Worm (Caenorhabditis elegans) whole organism, L1 larva: ENCODE data around the gene gst-41.
A peak's percentile ranks its signal among the peaks of the same experiment; 100 is the strongest.

Experiments used
- C04F5.9 ChIP-seq: sonication (generic microtip); optimal IDR thresholded peaks from 2 replicates; lab custom pipeline; 2016; ENCODE audit warnings: missing genetic modification characterization, missing compliant biosample characterization
- C34B4.2 ChIP-seq: sonication (generic microtip); optimal IDR thresholded peaks from 2 replicates; lab custom pipeline; 2017; ENCODE audit warnings: mild to moderate bottlenecking, missing genetic modification characterization, missing compliant biosample characterization
- aha-1 ChIP-seq: fragments of 150-350 bp; optimal IDR thresholded peaks from 2 replicates; lab custom pipeline; 2014; ENCODE audit warnings: missing biosample characterization, missing genetic modification characterization
- blmp-1 ChIP-seq: fragments of 150-350 bp; optimal IDR thresholded peaks from 2 replicates; lab custom pipeline; 2014; ENCODE audit warnings: missing biosample characterization, missing genetic modification characterization
- ceh-8 ChIP-seq: fragments of 200-800 bp; sonication (Bioruptor generic); optimal IDR thresholded peaks from 2 replicates; lab custom pipeline; 2018; ENCODE audit warnings: mild to moderate bottlenecking, missing genetic modification characterization, moderate library complexity, missing compliant biosample characterization
- ceh-88 ChIP-seq: fragments of 200-800 bp; sonication (Bioruptor generic); IDR thresholded peaks from 2 replicates; pipeline ENCODE4 v1.3.6; 2022; ENCODE audit warnings: missing genetic modification characterization, missing compliant biosample characterization
- efl-1 ChIP-seq, 4 experiments: fragments of 150-350 bp; optimal IDR thresholded peaks in 3 of 4; peaks in 1 of 4; 1 replicate in 1 of 4; 2 replicates in 3 of 4; lab custom pipeline; 2014; ENCODE audit warnings: missing biosample characterization in 2 of 4, missing genetic modification characterization in 2 of 4, missing genetic modification reagents in 2 of 4
- efl-3 ChIP-seq: fragments of 200-800 bp; sonication (Bioruptor generic); optimal IDR thresholded peaks from 2 replicates; lab custom pipeline; 2018; ENCODE audit warnings: mild to moderate bottlenecking, missing genetic modification characterization, missing compliant biosample characterization
- egl-27 ChIP-seq, 2 experiments: fragments of 150-350 bp in 1 of 2; sonication (generic microtip); optimal IDR thresholded peaks; 3 replicates each; lab custom pipeline; 2017 to 2018; ENCODE audit warnings: missing biosample characterization in 2 of 2, missing genetic modification characterization in 2 of 2, missing genetic modification reagents in 2 of 2
- elt-2 ChIP-seq: sonication (generic microtip); optimal IDR thresholded peaks from 2 replicates; lab custom pipeline; 2016; ENCODE audit warnings: missing genetic modification characterization, mild to moderate bottlenecking, inconsistent platforms, missing compliant biosample characterization, missing genetic modification reagents
- elt-3 ChIP-seq, 6 experiments: fragments of 150-350 bp in 1 of 6; sonication (generic microtip); optimal IDR thresholded peaks; 2 replicates each; lab custom pipeline; 2017 to 2018; ENCODE audit warnings: missing biosample characterization in 6 of 6, missing genetic modification characterization in 6 of 6, inconsistent platforms in 1 of 6
- fkh-10 ChIP-seq: sonication (generic microtip); optimal IDR thresholded peaks from 2 replicates; lab custom pipeline; 2017; ENCODE audit warnings: missing biosample characterization, missing genetic modification reagents, missing genetic modification characterization
- fos-1 ChIP-seq: fragments of 150-350 bp; optimal IDR thresholded peaks from 2 replicates; lab custom pipeline; 2014; ENCODE audit warnings: missing biosample characterization, missing genetic modification characterization
- grh-1 ChIP-seq: fragments of 200-800 bp; sonication (Bioruptor generic); IDR thresholded peaks from 2 replicates; pipeline ENCODE4 v1.3.6; 2022; ENCODE audit warnings: missing genetic modification reagents, missing genetic modification characterization, missing compliant biosample characterization
- lin-13 ChIP-seq: fragments of 150-350 bp; optimal IDR thresholded peaks from 2 replicates; lab custom pipeline; 2014; ENCODE audit warnings: missing biosample characterization, missing genetic modification reagents, missing genetic modification characterization
- lin-15B ChIP-seq: fragments of 150-350 bp; sonication (generic microtip); optimal IDR thresholded peaks from 3 replicates; lab custom pipeline; 2014; ENCODE audit warnings: missing biosample characterization, missing genetic modification characterization
- lsy-2 ChIP-seq, 2 experiments: fragments of 150-350 bp; optimal IDR thresholded peaks; 2 replicates each; lab custom pipeline; 2014; ENCODE audit warnings: missing biosample characterization in 2 of 2, missing genetic modification characterization in 2 of 2
- mab-9 ChIP-seq: fragments of 200-800 bp; sonication (Bioruptor generic); IDR thresholded peaks from 2 replicates; pipeline ENCODE4 v1.3.6; 2022; ENCODE audit warnings: missing genetic modification reagents, missing genetic modification characterization, missing compliant biosample characterization
- mdl-1 ChIP-seq, 2 experiments: fragments of 150-350 bp; optimal IDR thresholded peaks; 2 replicates each; lab custom pipeline; 2014 to 2017; ENCODE audit warnings: missing biosample characterization in 2 of 2, missing genetic modification characterization in 2 of 2, inconsistent platforms in 1 of 2
- nhr-47 ChIP-seq: sonication (generic microtip); optimal IDR thresholded peaks from 2 replicates; lab custom pipeline; 2016; ENCODE audit warnings: mild to moderate bottlenecking, missing genetic modification characterization, moderate library complexity, missing compliant biosample characterization
- nhr-77 ChIP-seq: fragments of 150-350 bp; optimal IDR thresholded peaks from 2 replicates; lab custom pipeline; 2014; ENCODE audit warnings: missing biosample characterization, missing genetic modification characterization
- nhr-84 ChIP-seq: sonication (generic microtip); optimal IDR thresholded peaks from 2 replicates; lab custom pipeline; 2017; ENCODE audit warnings: missing biosample characterization, missing genetic modification characterization
- nhr-90 ChIP-seq: sonication (generic microtip); optimal IDR thresholded peaks from 2 replicates; lab custom pipeline; 2016; ENCODE audit warnings: mild to moderate bottlenecking, missing genetic modification characterization, missing compliant biosample characterization; ENCODE audit not compliant: poor library complexity
- pag-3 ChIP-seq: sonication (generic microtip); optimal IDR thresholded peaks from 2 replicates; lab custom pipeline; 2017; ENCODE audit warnings: missing genetic modification characterization, mild to moderate bottlenecking, missing compliant biosample characterization, antibody characterized with exemption, borderline replicate concordance; ENCODE audit not compliant: insufficient read depth
- pax-3 ChIP-seq: fragments of 200-800 bp; sonication (Bioruptor generic); optimal IDR thresholded peaks from 2 replicates; lab custom pipeline; 2018; ENCODE audit warnings: mild to moderate bottlenecking, missing genetic modification characterization, moderate library complexity, missing compliant biosample characterization
- pqm-1 ChIP-seq: sonication (generic microtip); optimal IDR thresholded peaks from 3 replicates; lab custom pipeline; 2017; ENCODE audit warnings: missing biosample characterization, missing genetic modification characterization
- rnt-1 ChIP-seq: sonication (generic microtip); optimal IDR thresholded peaks from 2 replicates; lab custom pipeline; 2016; ENCODE audit warnings: mild to moderate bottlenecking, missing genetic modification characterization, moderate library complexity, missing compliant biosample characterization
- skn-1 ChIP-seq: fragments of 150-350 bp; optimal IDR thresholded peaks from 2 replicates; lab custom pipeline; 2014; ENCODE audit warnings: missing biosample characterization, missing genetic modification characterization
- snu-23 ChIP-seq: sonication (generic microtip); optimal IDR thresholded peaks from 2 replicates; lab custom pipeline; 2016; ENCODE audit warnings: missing genetic modification characterization, missing compliant biosample characterization
- sup-37 ChIP-seq: fragments of 200-800 bp; sonication (Bioruptor generic); optimal IDR thresholded peaks from 2 replicates; lab custom pipeline; 2018; ENCODE audit warnings: mild to moderate bottlenecking, missing genetic modification characterization, missing compliant biosample characterization
- swsn-7 ChIP-seq: sonication (generic microtip); optimal IDR thresholded peaks from 2 replicates; lab custom pipeline; 2016; ENCODE audit warnings: missing genetic modification characterization, missing compliant biosample characterization
- unc-30 ChIP-seq: sonication (generic microtip); optimal IDR thresholded peaks from 2 replicates; lab custom pipeline; 2017; ENCODE audit warnings: missing biosample characterization, missing genetic modification characterization
- unc-62 ChIP-seq: fragments of 150-350 bp; optimal IDR thresholded peaks from 2 replicates; lab custom pipeline; 2014; ENCODE audit warnings: missing biosample characterization, missing genetic modification reagents, missing genetic modification characterization
- unc-86 ChIP-seq: sonication (generic microtip); optimal IDR thresholded peaks from 2 replicates; lab custom pipeline; 2016; ENCODE audit warnings: missing genetic modification characterization, missing compliant biosample characterization
- zag-1 ChIP-seq: fragments of 150-350 bp; optimal IDR thresholded peaks from 2 replicates; lab custom pipeline; 2014; ENCODE audit warnings: missing biosample characterization, missing genetic modification characterization
- ztf-4 ChIP-seq: fragments of 150-350 bp; optimal IDR thresholded peaks from 2 replicates; lab custom pipeline; 2014; ENCODE audit warnings: missing biosample characterization, missing genetic modification characterization

Gene gst-41

DNA sequence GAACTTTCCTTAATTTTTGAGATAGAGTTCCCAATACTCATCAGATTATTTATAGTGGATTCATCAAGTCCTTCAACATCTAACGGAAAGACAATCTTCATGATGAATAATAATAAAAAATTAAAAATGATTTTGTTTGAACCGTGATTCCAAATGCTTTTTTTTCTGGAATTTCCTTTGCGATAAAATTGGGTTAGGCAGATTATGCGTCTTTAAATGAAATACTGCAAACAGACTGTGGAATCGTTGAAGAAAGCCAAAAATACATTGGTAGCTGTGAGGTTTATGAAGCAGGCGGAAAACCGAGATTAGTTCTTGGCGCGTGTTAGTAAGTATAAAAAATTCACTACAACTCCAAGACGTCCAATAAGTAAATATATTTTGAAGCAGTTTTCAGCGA is 27.5 kb upstream of the gst-41 start, which contains the start of gene srw-68:
TSS of gene srw-68 (minus strand) at position 101 of the 400 bp plus-strand sequence.
- TF ChIP-seq nhr-90 (tag; lab: Kevin White, UChicago): no peak
- no peak for TF ChIP-seq efl-3 (GFP tag; lab: Kevin White, UChicago)
- TF ChIP-seq swsn-7: no peak
- TF ChIP-seq ceh-8 (GFP tag; lab: Kevin White, UChicago): no peak
- TF ChIP-seq snu-23: no peak
- no peak for TF ChIP-seq pax-3
- no peak for TF ChIP-seq rnt-1 (tag; lab: Kevin White, UChicago)
- no peak for TF ChIP-seq mab-9 (GFP tag; lab: Robert Waterston, UW)
- no peak for TF ChIP-seq ceh-88
- TF ChIP-seq nhr-47 (tag; lab: Kevin White, UChicago): no peak
- TF ChIP-seq unc-30: no peak
- TF ChIP-seq C04F5.9 (tag; lab: Kevin White, UChicago): no peak
- no peak for TF ChIP-seq unc-62 (GFP tag; lab: Kevin White, UChicago)
- TF ChIP-seq fkh-10 (GFP tag; lab: Kevin White, UChicago): no peak

DNA sequence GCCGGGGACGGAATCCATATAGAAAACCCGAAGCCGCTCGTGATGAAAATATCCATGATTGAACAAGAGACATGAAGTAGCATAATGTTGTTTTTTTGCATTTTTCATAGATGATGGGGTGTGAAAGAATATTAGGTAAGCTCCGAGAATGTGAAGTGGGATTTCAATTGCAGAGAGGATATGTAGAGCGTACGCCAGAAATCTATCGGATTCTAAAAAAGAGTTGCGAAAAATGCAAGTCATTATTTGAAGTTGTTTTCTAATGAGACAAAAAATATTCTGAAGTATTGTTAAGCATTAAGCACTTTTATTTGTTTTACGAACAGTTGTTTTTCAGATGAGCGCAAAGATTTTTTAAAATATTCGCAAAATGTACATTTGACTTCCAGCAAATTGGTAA is 25.2 kb upstream of the gst-41 start, which contains the start of gene F18E3.10:
TSS of gene F18E3.10 (minus strand) at position 101 of the 400 bp plus-strand sequence.
- no peak for TF ChIP-seq lsy-2 (tag; optimal IDR thresholded peaks at IDR 0.05; lab: Kevin White, UChicago)
- TF ChIP-seq efl-1 (optimal IDR thresholded peaks at IDR 0.05; lab: Kevin White, UChicago): no peak
- no peak for TF ChIP-seq efl-1 (GFP tag; optimal IDR thresholded peaks at IDR 0.05 in 1 of 2; lab: Kevin White, UChicago)
- TF ChIP-seq fos-1 (tag; lab: Kevin White, UChicago): no peak
- no peak for TF ChIP-seq nhr-84 (tag; lab: Kevin White, UChicago)
- TF ChIP-seq skn-1 (tag; lab: Kevin White, UChicago): no peak
- no peak for TF ChIP-seq fkh-10 (GFP tag; lab: Kevin White, UChicago)
- no peak for TF ChIP-seq elt-2 (tag; lab: Kevin White, UChicago)
- no peak for TF ChIP-seq mdl-1 (tag; optimal IDR thresholded peaks at IDR 0.05; lab: Kevin White, UChicago)
- TF ChIP-seq pag-3 (tag; lab: Kevin White, UChicago): no peak
- no peak for TF ChIP-seq egl-27 (tag; optimal IDR thresholded peaks at IDR 0.05; lab: Kevin White, UChicago)
- no peak for TF ChIP-seq lin-15B (tag; lab: Kevin White, UChicago)
- TF ChIP-seq lin-13 (GFP tag; lab: Kevin White, UChicago): no peak
- TF ChIP-seq aha-1 (tag; lab: Kevin White, UChicago): no peak
- no peak for TF ChIP-seq sup-37 (GFP tag; lab: Kevin White, UChicago)
- no peak for TF ChIP-seq C34B4.2 (tag; lab: Kevin White, UChicago)
- no peak for TF ChIP-seq grh-1 (GFP tag; lab: Robert Waterston, UW)

DNA sequence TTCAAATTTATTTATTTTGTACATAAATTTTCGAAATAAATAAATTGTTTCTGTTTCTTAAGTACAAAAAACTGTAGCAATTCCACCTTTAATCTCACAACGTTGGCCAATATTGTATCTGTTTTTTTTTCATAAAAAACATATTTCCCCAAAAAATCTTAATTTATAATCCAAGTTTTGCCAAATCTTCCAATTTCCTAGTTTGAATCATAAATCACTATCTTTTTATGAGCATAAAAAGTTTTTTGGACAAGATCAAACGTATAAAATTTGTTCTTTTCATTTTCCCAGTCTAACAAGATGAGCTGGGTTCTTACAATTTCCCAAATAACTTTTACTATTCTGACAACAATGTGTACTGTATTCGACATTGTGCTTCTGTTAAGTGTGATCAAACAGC is 21.1 kb upstream of the gst-41 start, which contains the start of gene srxa-4:
TSS of gene srxa-4 (plus strand) at position 301 of the 400 bp plus-strand sequence.
- TF ChIP-seq unc-86 (tag; lab: Kevin White, UChicago): no peak
- no peak for TF ChIP-seq ztf-4 (tag; lab: Kevin White, UChicago)
- no peak for TF ChIP-seq zag-1
- no peak for TF ChIP-seq pqm-1 (tag; lab: Kevin White, UChicago)

DNA sequence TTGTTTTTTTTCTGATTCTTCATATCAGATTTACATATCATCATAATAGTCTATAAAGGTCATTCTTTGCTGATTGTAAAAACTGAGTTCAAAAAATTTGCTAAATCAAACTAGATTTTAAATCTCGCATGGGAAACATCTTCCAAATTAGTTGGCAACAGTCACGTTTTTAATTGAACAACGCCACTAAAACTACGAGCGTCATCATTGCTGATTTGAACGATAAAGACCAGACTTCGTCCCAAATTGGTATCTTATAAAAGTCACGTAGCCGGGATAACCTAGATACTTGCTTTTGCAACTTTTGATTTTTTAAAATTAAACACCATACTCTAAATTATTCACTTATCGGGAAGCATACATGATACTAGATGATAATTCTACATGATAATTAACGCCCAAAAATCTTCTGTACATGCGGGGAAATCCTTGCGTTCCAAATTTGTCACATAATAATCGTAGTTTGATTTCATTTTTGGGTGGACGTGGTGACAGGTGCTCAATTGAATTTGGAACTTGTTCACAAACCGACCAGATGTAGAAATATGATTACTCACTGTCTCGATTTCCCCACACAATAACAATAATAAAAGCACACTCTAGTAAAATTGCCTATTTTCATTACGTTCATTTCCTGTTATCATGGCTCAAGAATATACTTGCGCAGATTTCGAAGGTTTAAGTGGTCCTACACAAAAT is 18.1 kb upstream of the gst-41 start, which contains the start of gene srw-67:
TSS of gene srw-67 (plus strand) at position 643 of the 699 bp plus-strand sequence.
- no peak for TF ChIP-seq mab-9 (GFP tag; lab: Robert Waterston, UW)
- TF ChIP-seq nhr-77 (tag; lab: Kevin White, UChicago): no peak
- peak in 1 of 6 experiments; percentile 33 for TF ChIP-seq elt-3 (tag; optimal IDR thresholded peaks at IDR 0.05; lab: Kevin White, UChicago)
- TF ChIP-seq blmp-1 (tag; lab: Kevin White, UChicago): peak; percentile 14
- no peak for TF ChIP-seq efl-1 (optimal IDR thresholded peaks at IDR 0.05; lab: Kevin White, UChicago)
- peak in 1 of 2 experiments; percentile 41 for TF ChIP-seq efl-1 (GFP tag; optimal IDR thresholded peaks at IDR 0.05 in 1 of 2; lab: Kevin White, UChicago)
